Worm (Caenorhabditis elegans): ENCODE data around the gene faah-5.

DNA sequence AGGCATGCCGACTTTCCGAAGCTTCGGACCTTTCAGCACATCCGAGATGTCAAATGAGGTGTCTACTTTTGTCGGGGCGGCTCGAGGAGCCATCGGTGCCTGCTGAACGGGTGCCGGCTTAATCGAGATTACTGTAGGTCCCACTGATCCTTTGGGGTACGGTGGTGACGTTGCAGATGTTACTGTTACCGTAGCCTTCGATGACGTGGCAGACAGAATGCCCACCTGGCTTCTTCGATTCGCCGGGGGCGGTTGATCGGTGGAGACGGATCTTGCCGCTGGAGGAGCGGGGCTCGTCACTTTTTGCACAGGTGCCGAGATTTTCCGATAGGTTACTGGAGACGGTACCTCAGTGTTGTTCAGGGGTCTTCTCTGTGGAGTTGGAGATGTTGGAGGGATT, 19.6 kb downstream of the faah-5 start:
- TF ChIP-seq tra-4 (tag; optimal IDR thresholded peaks at IDR 0.05) = no peak
- TF ChIP-seq ama-1 (optimal IDR thresholded peaks at IDR 0.05) = no peak
- no peak for TF ChIP-seq tbx-11 (GFP tag; IDR thresholded peaks at IDR 0.05)
- TF ChIP-seq ceh-36 (tag; optimal IDR thresholded peaks at IDR 0.05) = no peak
- no peak for TF ChIP-seq flt-1 (GFP tag; IDR thresholded peaks at IDR 0.05)
- TF ChIP-seq ceh-13 (GFP tag; optimal IDR thresholded peaks at IDR 0.05) = no peak
- no peak for TF ChIP-seq tbx-37 (GFP tag; conservative IDR thresholded peaks at IDR 0.05)
- no peak for TF ChIP-seq sea-1 (GFP tag; conservative IDR thresholded peaks at IDR 0.05)
- no peak for TF ChIP-seq ets-7 (tag; optimal IDR thresholded peaks at IDR 0.05)
- TF ChIP-seq scrt-1 (GFP tag; IDR thresholded peaks at IDR 0.05) = no peak
- TF ChIP-seq pes-1 (GFP tag; IDR thresholded peaks at IDR 0.05) = no peak
- no peak for TF ChIP-seq hmg-4 (GFP tag; optimal IDR thresholded peaks at IDR 0.05)
- no peak for TF ChIP-seq B0310.2 (tag; optimal IDR thresholded peaks at IDR 0.05)
